Worm (Caenorhabditis elegans) whole organism, L2 larva: Measurements from ENCODE around the gene fzo-1.
"Not testable (repeated sequence)": the region's sequence is repeated elsewhere in the genome, so short reads cannot be mapped to it uniquely, and the experiment has no call there.

Experiments
- C34F6.9 ChIP-seq: fragments of 150-350 bp; optimal IDR thresholded peaks from 2 replicates; lab custom pipeline; 2014; ENCODE audit warnings: missing biosample characterization, missing genetic modification characterization
- R02D3.7 ChIP-seq: fragments of 150-350 bp; optimal IDR thresholded peaks from 2 replicates; lab custom pipeline; 2014; ENCODE audit warnings: missing biosample characterization, missing genetic modification characterization
- Y55F3AM.14 ChIP-seq: fragments of 200-800 bp; sonication (Bioruptor generic); optimal IDR thresholded peaks from 2 replicates; lab custom pipeline; 2018; ENCODE audit warnings: mild to moderate bottlenecking, missing genetic modification characterization, missing compliant biosample characterization
- ZK546.5 ChIP-seq: sonication (generic microtip); optimal IDR thresholded peaks from 2 replicates; lab custom pipeline; 2017; ENCODE audit warnings: missing biosample characterization, missing genetic modification characterization
- alr-1 ChIP-seq: fragments of 150-350 bp; optimal IDR thresholded peaks from 2 replicates; lab custom pipeline; 2014; ENCODE audit warnings: missing biosample characterization, missing genetic modification characterization
- ama-1 ChIP-seq: fragments of 150-350 bp; optimal IDR thresholded peaks from 2 replicates; lab custom pipeline; 2018; ENCODE audit warnings: inconsistent platforms
- blmp-1 ChIP-seq: sonication (generic microtip); optimal IDR thresholded peaks from 2 replicates; lab custom pipeline; 2017; ENCODE audit warnings: missing genetic modification characterization, mild to moderate bottlenecking, missing compliant biosample characterization, antibody characterized with exemption, moderate library complexity; ENCODE audit not compliant: insufficient read depth
- crh-2 ChIP-seq: sonication (generic microtip); optimal IDR thresholded peaks from 2 replicates; lab custom pipeline; 2017; ENCODE audit warnings: missing biosample characterization, missing genetic modification characterization
- dmd-4 ChIP-seq: sonication (generic microtip); optimal IDR thresholded peaks from 2 replicates; lab custom pipeline; 2017; ENCODE audit warnings: missing biosample characterization, missing genetic modification characterization
- egl-27 ChIP-seq: sonication (generic microtip); optimal IDR thresholded peaks from 3 replicates; lab custom pipeline; 2017; ENCODE audit warnings: missing biosample characterization, missing genetic modification reagents, missing genetic modification characterization
- elt-1 ChIP-seq: fragments of 150-350 bp; optimal IDR thresholded peaks from 2 replicates; lab custom pipeline; 2014; ENCODE audit warnings: missing biosample characterization, missing genetic modification characterization
- gmeb-1 ChIP-seq: fragments of 150-350 bp; optimal IDR thresholded peaks from 2 replicates; lab custom pipeline; 2014; ENCODE audit warnings: missing biosample characterization, missing genetic modification characterization
- lin-11 ChIP-seq: fragments of 150-350 bp; sonication (generic microtip); optimal IDR thresholded peaks from 2 replicates; lab custom pipeline; 2014; ENCODE audit warnings: missing biosample characterization, missing genetic modification characterization, inconsistent platforms, mixed read lengths
- lin-13 ChIP-seq: fragments of 150-350 bp; optimal IDR thresholded peaks from 2 replicates; lab custom pipeline; 2014; ENCODE audit warnings: missing biosample characterization, missing genetic modification reagents, missing genetic modification characterization
- lin-39 ChIP-seq: fragments of 150-350 bp; optimal IDR thresholded peaks from 2 replicates; lab custom pipeline; 2014; ENCODE audit warnings: missing biosample characterization, missing genetic modification reagents, missing genetic modification characterization
- lsy-2 ChIP-seq, 2 experiments: fragments of 150-350 bp in 1 of 2; sonication (generic microtip) in 1 of 2; optimal IDR thresholded peaks; 2 replicates each; lab custom pipeline; 2014 to 2017; ENCODE audit warnings: missing biosample characterization in 2 of 2, missing genetic modification characterization in 2 of 2
- mbf-1 ChIP-seq: sonication (generic microtip); optimal IDR thresholded peaks from 2 replicates; lab custom pipeline; 2017; ENCODE audit warnings: missing biosample characterization, missing genetic modification characterization
- nhr-10 ChIP-seq: sonication (generic microtip); optimal IDR thresholded peaks from 2 replicates; lab custom pipeline; 2017; ENCODE audit warnings: missing biosample characterization, missing genetic modification characterization
- nhr-11 ChIP-seq: fragments of 150-350 bp; optimal IDR thresholded peaks from 2 replicates; lab custom pipeline; 2014; ENCODE audit warnings: missing biosample characterization, missing genetic modification characterization
- nhr-12 ChIP-seq: fragments of 150-350 bp; optimal IDR thresholded peaks from 2 replicates; lab custom pipeline; 2014; ENCODE audit warnings: missing biosample characterization, missing genetic modification characterization
- nhr-129 ChIP-seq: fragments of 150-350 bp; optimal IDR thresholded peaks from 2 replicates; lab custom pipeline; 2014; ENCODE audit warnings: missing biosample characterization, missing genetic modification characterization
- nhr-21 ChIP-seq: fragments of 150-350 bp; optimal IDR thresholded peaks from 2 replicates; lab custom pipeline; 2014; ENCODE audit warnings: missing biosample characterization, missing genetic modification characterization
- nhr-237 ChIP-seq: fragments of 150-350 bp; optimal IDR thresholded peaks from 2 replicates; lab custom pipeline; 2014; ENCODE audit warnings: missing biosample characterization, missing genetic modification characterization
- nhr-25 ChIP-seq: fragments of 150-350 bp; sonication (generic microtip); optimal IDR thresholded peaks from 3 replicates; lab custom pipeline; 2014; ENCODE audit warnings: missing biosample characterization, missing genetic modification characterization
- nhr-6 ChIP-seq: fragments of 150-350 bp; optimal IDR thresholded peaks from 2 replicates; lab custom pipeline; 2014; ENCODE audit warnings: missing biosample characterization, missing genetic modification characterization
- peb-1 ChIP-seq: fragments of 150-350 bp; optimal IDR thresholded peaks from 2 replicates; lab custom pipeline; 2014; ENCODE audit warnings: missing biosample characterization, missing genetic modification characterization
- sma-3 ChIP-seq: sonication (generic microtip); optimal IDR thresholded peaks from 2 replicates; lab custom pipeline; 2016; ENCODE audit warnings: missing genetic modification reagents, missing genetic modification characterization, missing compliant biosample characterization
- sma-9 ChIP-seq, 2 experiments: fragments of 150-350 bp in 1 of 2; sonication (generic microtip) in 1 of 2; optimal IDR thresholded peaks; 2 replicates each; lab custom pipeline; 2014 to 2016; ENCODE audit warnings: missing genetic modification characterization in 2 of 2, mild to moderate bottlenecking in 1 of 2, missing biosample characterization in 1 of 2, missing compliant biosample characterization in 1 of 2, missing genetic modification reagents in 1 of 2, moderate library complexity in 1 of 2
- snpc-4 ChIP-seq: fragments of 150-350 bp; optimal IDR thresholded peaks from 2 replicates; lab custom pipeline; 2014; ENCODE audit warnings: missing biosample characterization, missing genetic modification characterization
- unc-55 ChIP-seq: fragments of 150-350 bp; sonication (generic microtip); optimal IDR thresholded peaks from 3 replicates; lab custom pipeline; 2014; ENCODE audit warnings: missing biosample characterization, missing genetic modification reagents, missing genetic modification characterization
- unc-62 ChIP-seq: fragments of 150-350 bp; optimal IDR thresholded peaks from 2 replicates; lab custom pipeline; 2014; ENCODE audit warnings: missing biosample characterization, missing genetic modification reagents, missing genetic modification characterization
- ztf-1 ChIP-seq: fragments of 200-800 bp; sonication (Bioruptor generic); conservative IDR thresholded peaks from 2 replicates; pipeline ENCODE4 v1.3.6; 2022; ENCODE audit warnings: missing genetic modification characterization, missing compliant biosample characterization
- ztf-11 ChIP-seq: sonication (generic microtip); optimal IDR thresholded peaks from 2 replicates; lab custom pipeline; 2017; ENCODE audit warnings: missing biosample characterization, missing genetic modification characterization
- ztf-4 ChIP-seq: fragments of 150-350 bp; optimal IDR thresholded peaks from 2 replicates; lab custom pipeline; 2014; ENCODE audit warnings: missing biosample characterization, missing genetic modification characterization

Gene fzo-1

DNA sequence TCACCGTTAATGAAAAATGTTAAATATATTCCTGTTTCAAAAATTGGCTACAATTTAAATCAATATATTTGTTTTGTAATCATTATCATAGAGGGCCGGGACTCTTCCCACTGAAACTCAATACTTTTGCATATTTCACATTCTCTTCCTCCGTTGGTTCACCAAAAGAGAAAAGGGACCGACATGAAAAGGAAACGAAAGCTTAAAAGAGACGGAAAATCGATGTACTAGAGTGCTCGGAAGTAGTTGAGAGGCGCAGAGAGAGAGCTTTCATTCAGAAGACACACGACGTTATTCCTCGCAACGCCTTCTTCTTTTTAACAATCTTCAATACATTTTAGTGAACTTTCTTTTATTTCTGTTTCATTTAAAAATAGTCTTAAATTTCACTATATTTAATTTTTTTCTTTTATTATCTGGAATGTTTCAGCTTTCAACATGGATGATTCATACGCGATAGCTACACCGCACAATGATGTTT lies 15.7 kb downstream of the fzo-1 start, which contains the start of gene ehs-1:
Gene ehs-1, plus strand, starts transcription at position 431 of the 481 bp plus-strand sequence.
- TF ChIP-seq C34F6.9 (tag; lab: Kevin White, UChicago), result peak; percentile 24
- peak; percentile 40 for TF ChIP-seq unc-55 (GFP tag; lab: Kevin White, UChicago)
- TF ChIP-seq crh-2, result peak; percentile 36
- TF ChIP-seq lsy-2 (tag; optimal IDR thresholded peaks at IDR 0.05; lab: Kevin White, UChicago), result peak in 1 of 2 experiments; percentile 31
- TF ChIP-seq nhr-237 (tag; lab: Kevin White, UChicago), result no peak
- TF ChIP-seq nhr-129 (tag; lab: Kevin White, UChicago), result peak; percentile 5
- TF ChIP-seq egl-27 (tag; lab: Kevin White, UChicago), result no peak

DNA sequence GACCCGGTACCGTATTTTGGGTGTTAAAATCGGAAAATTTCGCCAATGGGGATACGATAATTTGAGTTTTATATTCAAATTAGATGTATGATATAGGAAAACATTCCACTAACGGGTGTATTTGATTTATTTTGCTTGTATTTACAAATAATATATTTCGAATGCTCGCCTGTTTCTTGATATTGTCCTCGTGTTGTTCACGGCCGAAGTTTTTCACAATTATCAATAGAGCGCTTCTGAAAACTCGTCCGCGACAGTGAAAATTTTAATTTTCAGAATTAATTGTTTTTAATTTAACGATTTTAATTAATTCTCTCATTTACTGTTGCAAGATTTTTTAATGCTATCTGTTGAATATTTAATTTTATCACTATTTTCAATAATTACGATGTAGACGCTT lies 16.3 kb downstream of the fzo-1 start:
- TF ChIP-seq alr-1 (tag; lab: Kevin White, UChicago), result no peak
- peak; percentile 16 for TF ChIP-seq sma-3
- peak; percentile 12 for TF ChIP-seq sma-9 (GFP tag; optimal IDR thresholded peaks at IDR 0.05; lab: Kevin White, UChicago)
- TF ChIP-seq sma-9 (tag; optimal IDR thresholded peaks at IDR 0.05; lab: Kevin White, UChicago), result no peak
- no peak for TF ChIP-seq dmd-4 (tag; lab: Kevin White, UChicago)
- TF ChIP-seq nhr-237 (tag; lab: Kevin White, UChicago), result no peak
- peak; percentile 71 for TF ChIP-seq unc-55 (GFP tag; lab: Kevin White, UChicago)
- TF ChIP-seq, all 48 proteins: peak for 3

DNA sequence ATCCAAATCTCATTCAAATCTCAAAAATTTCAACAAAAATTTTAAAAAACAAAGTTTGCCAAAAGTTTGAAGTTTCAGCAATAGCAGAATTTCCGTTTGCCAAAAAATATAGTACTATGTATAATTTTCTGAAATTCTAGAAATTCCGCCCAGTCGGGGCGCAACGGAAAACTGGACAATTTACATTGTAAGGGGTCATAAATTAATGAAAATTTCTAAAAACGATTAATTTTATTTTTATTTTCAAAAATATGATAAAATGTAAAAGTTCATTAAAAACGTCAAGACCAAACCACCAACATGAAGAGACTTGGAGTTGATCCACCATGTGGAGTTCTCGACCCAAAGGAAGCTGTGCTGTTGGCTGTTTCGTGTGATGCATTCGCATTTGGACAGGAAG lies 17.7 kb downstream of the fzo-1 start, which contains the start of gene ZK1248.4:
Gene ZK1248.4, plus strand, starts transcription at position 301 of the 400 bp plus-strand sequence.
- no peak for TF ChIP-seq peb-1 (tag; lab: Kevin White, UChicago)
- TF ChIP-seq elt-1 (tag; lab: Kevin White, UChicago), result no peak
- no peak for TF ChIP-seq ztf-11 (tag; lab: Kevin White, UChicago)
- no peak for TF ChIP-seq Y55F3AM.14
- no peak for TF ChIP-seq lin-13 (GFP tag; lab: Kevin White, UChicago)
- TF ChIP-seq lin-11, result no peak
- TF ChIP-seq nhr-6 (tag; lab: Kevin White, UChicago), result no peak
- TF ChIP-seq nhr-21, result no peak
- TF ChIP-seq mbf-1 (tag; lab: Kevin White, UChicago), result no peak
- no peak for TF ChIP-seq egl-27 (tag; lab: Kevin White, UChicago)
- TF ChIP-seq nhr-129 (tag; lab: Kevin White, UChicago), result no peak
- no peak for TF ChIP-seq snpc-4
- TF ChIP-seq unc-55 (GFP tag; lab: Kevin White, UChicago), result no peak
- no peak for TF ChIP-seq sma-9 (GFP tag; optimal IDR thresholded peaks at IDR 0.05; lab: Kevin White, UChicago)
- TF ChIP-seq sma-9 (tag; optimal IDR thresholded peaks at IDR 0.05; lab: Kevin White, UChicago), result no peak
- no peak for TF ChIP-seq R02D3.7 (tag; lab: Kevin White, UChicago)
- no peak for TF ChIP-seq sma-3
- TF ChIP-seq ztf-4, result no peak
- no peak for TF ChIP-seq lin-39 (tag; lab: Kevin White, UChicago)
- TF ChIP-seq ztf-1 (GFP tag; lab: Robert Waterston, UW), result no peak

DNA sequence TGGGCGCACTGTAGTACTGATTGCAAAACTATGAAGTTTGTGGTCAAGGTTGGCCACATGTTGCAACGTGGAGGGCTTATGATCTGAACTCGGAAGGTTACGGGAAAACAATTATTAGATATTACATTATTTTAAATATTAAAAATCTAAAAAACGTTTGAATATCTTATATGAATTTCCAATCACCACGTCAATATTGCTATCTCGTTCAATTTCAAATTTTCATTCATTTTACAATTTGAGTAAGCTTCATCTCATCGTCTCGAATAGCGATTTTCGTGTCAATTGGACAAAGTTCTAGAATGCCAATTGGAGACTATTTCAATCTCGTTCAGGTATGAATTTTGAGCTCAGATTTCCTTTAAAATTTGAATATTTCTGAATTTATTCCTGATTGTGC lies 19.7 kb downstream of the fzo-1 start, which contains the start of gene ZK1248.20:
Gene ZK1248.20, plus strand, starts transcription at position 301 of the 400 bp plus-strand sequence.
- TF ChIP-seq nhr-10 (tag; lab: Kevin White, UChicago) (no peak), ama-1 (no peak), nhr-25 (no peak), nhr-11 (tag; lab: Kevin White, UChicago) (no peak), Y55F3AM.14 (no peak), nhr-129 (tag; lab: Kevin White, UChicago) (no peak), blmp-1 (tag; lab: Kevin White, UChicago) (no peak), sma-3 (no peak), nhr-12 (tag; lab: Kevin White, UChicago) (no peak), lsy-2 (tag; optimal IDR thresholded peaks at IDR 0.05; lab: Kevin White, UChicago) (no peak), ZK546.5 (tag; lab: Kevin White, UChicago) (no peak), unc-62 (GFP tag; lab: Kevin White, UChicago) (no peak), elt-1 (tag; lab: Kevin White, UChicago) (no peak)

DNA sequence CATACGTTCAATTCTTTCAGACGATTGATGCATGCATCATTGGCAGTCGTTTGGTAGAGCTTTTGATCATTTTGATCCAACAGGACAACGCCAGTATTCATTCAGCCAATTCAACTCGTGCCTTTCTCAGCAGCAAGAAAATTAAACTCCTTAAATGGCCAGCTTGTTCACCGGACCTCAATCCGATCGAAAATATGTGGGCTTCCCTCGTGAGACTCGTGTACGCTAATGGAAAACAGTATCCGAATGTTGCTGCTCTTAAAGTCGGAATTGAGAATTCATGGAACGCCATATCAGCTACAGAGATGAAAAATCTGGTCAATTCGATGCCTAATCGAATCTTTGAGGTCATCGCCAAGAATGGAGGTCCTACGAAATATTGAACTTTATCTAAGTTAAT lies 20.6 kb downstream of the fzo-1 start, which contains the start of gene wago-5:
Gene wago-5, minus strand, starts transcription at position 101 of the 400 bp plus-strand sequence.
- not testable (repeated sequence) for TF ChIP-seq dmd-4 (tag; lab: Kevin White, UChicago); Y55F3AM.14; gmeb-1
- TF ChIP-seq, all 48 proteins: peak for 0; not testable (repeated sequence) for 48
